Fruit fly (Drosophila melanogaster) whole organism, prepupa: ENCODE data around the gene ppk17.

Experiments used
- Blimp-1 ChIP-seq: fragments of 200-800 bp; sonication (Bioruptor generic); optimal IDR thresholded peaks from 3 replicates; lab custom pipeline; 2017; ENCODE audit warnings: missing biosample characterization, missing genetic modification characterization, mild to moderate bottlenecking, moderate library complexity, missing genetic modification reagents
- CG10669 ChIP-seq: fragments of 200-800 bp; sonication (Bioruptor generic); optimal IDR thresholded peaks from 3 replicates; lab custom pipeline; 2018; ENCODE audit warnings: missing biosample characterization, mild to moderate bottlenecking, missing genetic modification characterization, moderate library complexity
- CG11294 ChIP-seq: fragments of 200-800 bp; sonication (Bioruptor generic); IDR thresholded peaks from 2 replicates; pipeline ENCODE4 v1.3.6; 2022; ENCODE audit warnings: missing biosample characterization, missing genetic modification characterization
- CG11762 ChIP-seq: fragments of 200-800 bp; sonication (Bioruptor generic); optimal IDR thresholded peaks from 3 replicates; lab custom pipeline; 2016; ENCODE audit warnings: missing biosample characterization, missing genetic modification characterization; ENCODE audit not compliant: insufficient read depth
- CG15336 ChIP-seq: fragments of 200-800 bp; sonication (Bioruptor generic); IDR thresholded peaks from 2 replicates; pipeline ENCODE4 v1.3.6; 2022; ENCODE audit warnings: missing biosample characterization, missing genetic modification characterization
- CG1621 ChIP-seq: fragments of 200-800 bp; sonication (Bioruptor generic); optimal IDR thresholded peaks from 3 replicates; lab custom pipeline; 2018; ENCODE audit warnings: missing biosample characterization, mild to moderate bottlenecking, missing genetic modification characterization
- CG16779 ChIP-seq: fragments of 200-800 bp; sonication (Bioruptor generic); optimal IDR thresholded peaks from 3 replicates; lab custom pipeline; 2017; ENCODE audit warnings: missing biosample characterization, mild to moderate bottlenecking, missing genetic modification characterization
- CG31627 ChIP-seq: fragments of 200-800 bp; sonication (Bioruptor generic); optimal IDR thresholded peaks from 3 replicates; lab custom pipeline; 2016; ENCODE audit warnings: missing biosample characterization, missing genetic modification characterization
- CG32006 ChIP-seq: fragments of 200-800 bp; sonication (Bioruptor generic); optimal IDR thresholded peaks from 3 replicates; lab custom pipeline; 2017; ENCODE audit warnings: missing biosample characterization, mild to moderate bottlenecking, missing genetic modification characterization
- CG3919 ChIP-seq: fragments of 200-800 bp; sonication (Bioruptor generic); optimal IDR thresholded peaks from 3 replicates; lab custom pipeline; 2016; ENCODE audit warnings: missing biosample characterization, missing genetic modification characterization
- CG4318 ChIP-seq: fragments of 200-800 bp; sonication (Bioruptor generic); optimal IDR thresholded peaks from 3 replicates; lab custom pipeline; 2017; ENCODE audit warnings: missing biosample characterization, mild to moderate bottlenecking, missing genetic modification characterization
- CG6163 ChIP-seq: fragments of 200-800 bp; sonication (Bioruptor generic); IDR thresholded peaks from 3 replicates; pipeline ENCODE4 v1.3.6; 2022; ENCODE audit warnings: missing biosample characterization, missing genetic modification characterization
- CG6276 ChIP-seq: fragments of 200-800 bp; sonication (Bioruptor generic); optimal IDR thresholded peaks from 2 replicates; lab custom pipeline; 2017; ENCODE audit warnings: missing biosample characterization, mild to moderate bottlenecking, missing genetic modification characterization
- CG6808 ChIP-seq: fragments of 200-800 bp; sonication (Bioruptor generic); optimal IDR thresholded peaks from 3 replicates; lab custom pipeline; 2017; ENCODE audit warnings: missing biosample characterization, missing genetic modification characterization, mild to moderate bottlenecking, moderate library complexity, missing genetic modification reagents
- CG8119 ChIP-seq: fragments of 200-800 bp; sonication (Bioruptor generic); IDR thresholded peaks from 3 replicates; pipeline ENCODE4 v1.3.6; 2022; ENCODE audit warnings: missing biosample characterization, missing genetic modification characterization
- CG8632 ChIP-seq: fragments of 200-800 bp; sonication (Bioruptor generic); optimal IDR thresholded peaks from 3 replicates; lab custom pipeline; 2016; ENCODE audit warnings: missing biosample characterization, missing genetic modification characterization
- Eip75B ChIP-seq: fragments of 200-800 bp; sonication (Bioruptor generic); optimal IDR thresholded peaks from 3 replicates; lab custom pipeline; 2016; ENCODE audit warnings: missing biosample characterization, missing genetic modification characterization
- Eip78C ChIP-seq: fragments of 200-800 bp; sonication (Bioruptor generic); peaks from one replicate; lab custom pipeline; 2016; ENCODE audit warnings: missing biosample characterization, missing genetic modification characterization
- Ets96B ChIP-seq: fragments of 200-800 bp; optimal IDR thresholded peaks from 2 replicates; lab custom pipeline; 2019; ENCODE audit warnings: missing biosample characterization, mild to moderate bottlenecking, missing genetic modification characterization, moderate library complexity
- Gug ChIP-seq: fragments of 200-800 bp; sonication (Bioruptor generic); IDR thresholded peaks from 2 replicates; pipeline ENCODE4 v1.3.6; 2022; ENCODE audit warnings: missing biosample characterization, missing genetic modification characterization
- Hr39 ChIP-seq: fragments of 200-800 bp; sonication (Bioruptor generic); optimal IDR thresholded peaks from 2 replicates; lab custom pipeline; 2016; ENCODE audit warnings: missing biosample characterization, missing genetic modification characterization
- Hr4 ChIP-seq: fragments of 200-800 bp; sonication (Bioruptor generic); optimal IDR thresholded peaks from 3 replicates; lab custom pipeline; 2016; ENCODE audit warnings: missing biosample characterization, missing genetic modification characterization
- Lpt ChIP-seq: fragments of 200-800 bp; sonication (Bioruptor generic); optimal IDR thresholded peaks from 3 replicates; lab custom pipeline; 2016; ENCODE audit warnings: missing biosample characterization, missing genetic modification characterization
- OdsH ChIP-seq: fragments of 200-800 bp; sonication (Bioruptor generic); optimal IDR thresholded peaks from 3 replicates; lab custom pipeline; 2016; ENCODE audit warnings: missing biosample characterization, missing genetic modification characterization
- Sox102F ChIP-seq: fragments of 200-800 bp; sonication (Bioruptor generic); optimal IDR thresholded peaks from 2 replicates; lab custom pipeline; 2016; ENCODE audit warnings: missing biosample characterization, mild to moderate bottlenecking, missing genetic modification characterization
- Sox14 ChIP-seq: fragments of 200-800 bp; sonication (Bioruptor generic); optimal IDR thresholded peaks from 3 replicates; lab custom pipeline; 2016; ENCODE audit warnings: missing biosample characterization, missing genetic modification characterization
- achi ChIP-seq: fragments of 200-800 bp; sonication (Bioruptor generic); optimal IDR thresholded peaks from 3 replicates; lab custom pipeline; 2016; ENCODE audit warnings: missing biosample characterization, missing genetic modification characterization
- acj6 ChIP-seq: fragments of 200-800 bp; sonication (Bioruptor generic); optimal IDR thresholded peaks from 3 replicates; lab custom pipeline; 2016; ENCODE audit warnings: missing biosample characterization, missing genetic modification characterization
- eg ChIP-seq: fragments of 200-800 bp; sonication (Bioruptor generic); IDR thresholded peaks from 3 replicates; pipeline ENCODE4 v1.3.6; 2022; ENCODE audit warnings: missing biosample characterization, missing genetic modification characterization
- esn ChIP-seq: fragments of 200-800 bp; sonication (Bioruptor generic); optimal IDR thresholded peaks from 2 replicates; lab custom pipeline; 2016; ENCODE audit warnings: missing biosample characterization, mild to moderate bottlenecking, missing genetic modification characterization, moderate library complexity
- fd85E ChIP-seq: fragments of 200-800 bp; sonication (Bioruptor generic); optimal IDR thresholded peaks from 3 replicates; lab custom pipeline; 2016; ENCODE audit warnings: missing biosample characterization, missing genetic modification characterization
- lz ChIP-seq: fragments of 200-800 bp; sonication (Bioruptor generic); optimal IDR thresholded peaks from 3 replicates; lab custom pipeline; 2016; ENCODE audit warnings: missing biosample characterization, missing genetic modification characterization
- net ChIP-seq: fragments of 200-800 bp; sonication (Bioruptor generic); optimal IDR thresholded peaks from 3 replicates; lab custom pipeline; 2016; ENCODE audit warnings: missing biosample characterization, missing genetic modification characterization
- pdm3 ChIP-seq: fragments of 200-800 bp; sonication (Bioruptor generic); optimal IDR thresholded peaks from 3 replicates; lab custom pipeline; 2016; ENCODE audit warnings: missing biosample characterization, missing genetic modification characterization
- salr ChIP-seq, 2 experiments: fragments of 200-800 bp; sonication (Bioruptor generic); optimal IDR thresholded peaks; 3 replicates each; lab custom pipeline; 2016 to 2018; ENCODE audit warnings: missing biosample characterization in 2 of 2, missing genetic modification characterization in 2 of 2, mild to moderate bottlenecking in 1 of 2
- ss ChIP-seq, 2 experiments: fragments of 200-800 bp; sonication (Bioruptor generic); optimal IDR thresholded peaks; 2 replicates in 1 of 2; 3 replicates in 1 of 2; lab custom pipeline; 2017 to 2018; ENCODE audit warnings: mild to moderate bottlenecking in 2 of 2, missing biosample characterization in 2 of 2, missing genetic modification characterization in 2 of 2, moderate library complexity in 1 of 2
- svp ChIP-seq: fragments of 200-800 bp; sonication (Bioruptor generic); peaks from one replicate; lab custom pipeline; 2016; ENCODE audit warnings: missing biosample characterization, missing genetic modification characterization
- vri ChIP-seq: fragments of 200-800 bp; sonication (Bioruptor generic); optimal IDR thresholded peaks from 3 replicates; lab custom pipeline; 2016; ENCODE audit warnings: missing biosample characterization, mild to moderate bottlenecking, missing genetic modification characterization

Gene ppk17

dm6 chr2L:16803638-16804037 is 43.3 kb upstream of the ppk17 start:
- peak; percentile 83 for TF ChIP-seq CG15336
- peak; percentile 32 for TF ChIP-seq achi (GFP tag; lab: Kevin White, UChicago)
- TF ChIP-seq CG31627 (GFP tag; lab: Kevin White, UChicago), result no peak
- peak; percentile 6 for TF ChIP-seq Lpt
- peak; percentile 75 for TF ChIP-seq CG32006 (GFP tag; lab: Kevin White, UChicago)
- TF ChIP-seq Ets96B, result peak; percentile 9
- peak; percentile 77 for TF ChIP-seq Eip78C
- no peak for TF ChIP-seq ss (GFP tag; optimal IDR thresholded peaks at IDR 0.05; lab: Kevin White, UChicago)
- TF ChIP-seq OdsH, result peak; percentile 17
- TF ChIP-seq Sox102F (GFP tag; lab: Kevin White, UChicago), result no peak
- TF ChIP-seq CG6808 (GFP tag; lab: Kevin White, UChicago), result no peak
- TF ChIP-seq Hr4, result peak; percentile 74
- 0 out of 3 replicates have a peak, but pooled peaks have one; percentile 36 for TF ChIP-seq CG6163 (GFP tag; lab: Robert Waterston, UW)
- TF ChIP-seq CG11294 (GFP tag; lab: Robert Waterston, UW), result 0 out of 2 replicates have a peak, but pooled peaks have one; percentile 11
- TF ChIP-seq eg, result peak; percentile 71
- peak; percentile 49 for TF ChIP-seq Gug (GFP tag; lab: Robert Waterston, UW)
- no peak for TF ChIP-seq Blimp-1
- peak; percentile 29 for TF ChIP-seq acj6 (GFP tag; lab: Kevin White, UChicago)
- peak; percentile 46 for TF ChIP-seq CG4318 (GFP tag; lab: Kevin White, UChicago)
- TF ChIP-seq pdm3 (GFP tag; lab: Kevin White, UChicago), result peak; percentile 27
- TF ChIP-seq CG8119 (GFP tag; lab: Robert Waterston, UW), result peak; percentile 83
- peak; percentile 65 for TF ChIP-seq svp (GFP tag; lab: Kevin White, UChicago)

dm6 chr2L:16801578-16802152 is 41.3 kb upstream of the ppk17 start:
- TF ChIP-seq Sox14 (no peak), CG8119 (GFP tag; lab: Robert Waterston, UW) (no peak), CG1621 (tag; lab: Kevin White, UChicago) (no peak), Lpt (no peak), CG6276 (GFP tag; lab: Kevin White, UChicago) (no peak), ss (GFP tag; optimal IDR thresholded peaks at IDR 0.05; lab: Kevin White, UChicago) (no peak), lz (GFP tag; lab: Kevin White, UChicago) (no peak)

dm6 chr2L:16799496-16799895 is 39.1 kb upstream of the ppk17 start:
- no peak for TF ChIP-seq CG10669 (GFP tag; lab: Kevin White, UChicago)
- no peak for TF ChIP-seq Lpt
- TF ChIP-seq CG11762 (GFP tag; lab: Kevin White, UChicago), result no peak
- peak; percentile 48 for TF ChIP-seq svp (GFP tag; lab: Kevin White, UChicago)
- TF ChIP-seq vri (GFP tag; lab: Kevin White, UChicago), result peak; percentile 59

- TF ChIP-seq Eip78C (peak; percentile 60), Eip75B (GFP tag; lab: Kevin White, UChicago) (no peak), net (GFP tag; lab: Kevin White, UChicago) (no peak), Lpt (no peak), salr (GFP tag; optimal IDR thresholded peaks at IDR 0.05; lab: Kevin White, UChicago) (peak in 1 of 2 experiments; percentile 2), CG11762 (GFP tag; lab: Kevin White, UChicago) (no peak)
Measured at dm6 chr2L:16798705-16799104, 38.4 kb upstream of the ppk17 start, which contains the start of gene Ugt37D1. TSS of gene Ugt37D1 (plus strand) at chr2L:16799025.

DNA sequence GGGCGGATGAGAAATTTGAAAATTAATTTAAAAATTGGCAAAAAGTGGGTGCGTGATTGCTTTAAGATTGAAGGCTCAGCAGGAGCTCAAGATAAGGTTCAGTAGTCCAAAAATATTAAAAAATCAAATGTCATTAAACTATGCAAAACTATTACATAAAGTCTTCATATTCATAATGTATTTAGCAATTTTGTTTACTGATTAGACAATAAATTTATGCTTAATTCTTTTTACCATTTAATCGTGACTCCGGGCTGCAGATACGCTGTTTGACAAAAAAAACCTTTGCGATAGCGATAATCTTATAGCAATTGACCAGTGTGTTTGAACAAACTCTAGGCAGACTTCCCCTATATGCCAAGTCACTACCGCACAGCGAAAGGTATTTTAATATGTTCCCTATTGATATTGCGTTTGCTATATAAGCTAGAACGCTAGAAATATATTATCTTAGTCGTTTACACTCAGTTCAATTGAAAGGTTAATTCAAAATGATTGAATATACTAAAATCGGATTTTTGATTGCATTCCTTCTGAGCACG is 35.8 kb upstream of the ppk17 start, which contains the start of gene Ugt37E1:
TSS of gene Ugt37E1 (plus strand) at position 492 of the 542 bp plus-strand sequence.
- TF ChIP-seq Hr39 (GFP tag; lab: Kevin White, UChicago), result no peak
- TF ChIP-seq CG8632 (GFP tag; lab: Kevin White, UChicago), result no peak
- no peak for TF ChIP-seq CG16779 (tag; lab: Kevin White, UChicago)
- TF ChIP-seq acj6 (GFP tag; lab: Kevin White, UChicago), result no peak
- TF ChIP-seq fd85E, result no peak
- TF ChIP-seq Eip75B (GFP tag; lab: Kevin White, UChicago), result no peak
- no peak for TF ChIP-seq esn
- no peak for TF ChIP-seq CG10669 (GFP tag; lab: Kevin White, UChicago)
- no peak for TF ChIP-seq CG11294 (GFP tag; lab: Robert Waterston, UW)
- TF ChIP-seq CG31627 (GFP tag; lab: Kevin White, UChicago), result no peak
- TF ChIP-seq CG3919 (GFP tag; lab: Kevin White, UChicago), result no peak
- no peak for TF ChIP-seq Lpt
- TF ChIP-seq Eip78C, result no peak
- no peak for TF ChIP-seq CG6808 (GFP tag; lab: Kevin White, UChicago)
